Worm (Caenorhabditis elegans) whole organism, L2 larva: Measurements from ENCODE around the gene mmab-1.

Experiments
- C34F6.9 ChIP-seq: fragments of 150-350 bp; optimal IDR thresholded peaks from 2 replicates; lab custom pipeline; 2014; ENCODE audit warnings: missing biosample characterization, missing genetic modification characterization
- F13H6.1 ChIP-seq: sonication (generic microtip); optimal IDR thresholded peaks from 2 replicates; lab custom pipeline; 2016; ENCODE audit warnings: missing genetic modification characterization, missing compliant biosample characterization
- R02D3.7 ChIP-seq: fragments of 150-350 bp; optimal IDR thresholded peaks from 2 replicates; lab custom pipeline; 2014; ENCODE audit warnings: missing biosample characterization, missing genetic modification characterization
- ZK546.5 ChIP-seq: sonication (generic microtip); optimal IDR thresholded peaks from 2 replicates; lab custom pipeline; 2017; ENCODE audit warnings: missing biosample characterization, missing genetic modification characterization
- alr-1 ChIP-seq: fragments of 150-350 bp; optimal IDR thresholded peaks from 2 replicates; lab custom pipeline; 2014; ENCODE audit warnings: missing biosample characterization, missing genetic modification characterization
- ama-1 ChIP-seq: fragments of 150-350 bp; optimal IDR thresholded peaks from 2 replicates; lab custom pipeline; 2018; ENCODE audit warnings: inconsistent platforms
- blmp-1 ChIP-seq: sonication (generic microtip); optimal IDR thresholded peaks from 2 replicates; lab custom pipeline; 2017; ENCODE audit warnings: missing genetic modification characterization, mild to moderate bottlenecking, missing compliant biosample characterization, antibody characterized with exemption, moderate library complexity; ENCODE audit not compliant: insufficient read depth
- ceh-16 ChIP-seq: fragments of 150-350 bp; optimal IDR thresholded peaks from 2 replicates; lab custom pipeline; 2014; ENCODE audit warnings: missing biosample characterization, missing genetic modification characterization
- ceh-82 ChIP-seq: fragments of 150-350 bp; optimal IDR thresholded peaks from 2 replicates; lab custom pipeline; 2014; ENCODE audit warnings: missing biosample characterization, missing genetic modification characterization
- crh-2 ChIP-seq: sonication (generic microtip); optimal IDR thresholded peaks from 2 replicates; lab custom pipeline; 2017; ENCODE audit warnings: missing biosample characterization, missing genetic modification characterization
- dmd-4 ChIP-seq: sonication (generic microtip); optimal IDR thresholded peaks from 2 replicates; lab custom pipeline; 2017; ENCODE audit warnings: missing biosample characterization, missing genetic modification characterization
- elt-1 ChIP-seq: fragments of 150-350 bp; optimal IDR thresholded peaks from 2 replicates; lab custom pipeline; 2014; ENCODE audit warnings: missing biosample characterization, missing genetic modification characterization
- elt-3 ChIP-seq: sonication (generic microtip); optimal IDR thresholded peaks from 2 replicates; lab custom pipeline; 2017; ENCODE audit warnings: missing biosample characterization, missing genetic modification characterization
- fos-1 ChIP-seq: fragments of 150-350 bp; optimal IDR thresholded peaks from 2 replicates; lab custom pipeline; 2014; ENCODE audit warnings: missing biosample characterization, missing genetic modification characterization
- gmeb-1 ChIP-seq: fragments of 150-350 bp; optimal IDR thresholded peaks from 2 replicates; lab custom pipeline; 2014; ENCODE audit warnings: missing biosample characterization, missing genetic modification characterization
- lin-13 ChIP-seq: fragments of 150-350 bp; optimal IDR thresholded peaks from 2 replicates; lab custom pipeline; 2014; ENCODE audit warnings: missing biosample characterization, missing genetic modification reagents, missing genetic modification characterization
- lin-39 ChIP-seq: fragments of 150-350 bp; optimal IDR thresholded peaks from 2 replicates; lab custom pipeline; 2014; ENCODE audit warnings: missing biosample characterization, missing genetic modification reagents, missing genetic modification characterization
- lsy-2 ChIP-seq, 2 experiments: fragments of 150-350 bp in 1 of 2; sonication (generic microtip) in 1 of 2; optimal IDR thresholded peaks; 2 replicates each; lab custom pipeline; 2014 to 2017; ENCODE audit warnings: missing biosample characterization in 2 of 2, missing genetic modification characterization in 2 of 2
- mab-5 ChIP-seq: fragments of 150-350 bp; optimal IDR thresholded peaks from 2 replicates; lab custom pipeline; 2014; ENCODE audit warnings: missing biosample characterization, missing genetic modification characterization
- mbf-1 ChIP-seq: sonication (generic microtip); optimal IDR thresholded peaks from 2 replicates; lab custom pipeline; 2017; ENCODE audit warnings: missing biosample characterization, missing genetic modification characterization
- mdl-1 ChIP-seq, 2 experiments: fragments of 150-350 bp in 1 of 2; sonication (generic microtip) in 1 of 2; optimal IDR thresholded peaks; 2 replicates each; lab custom pipeline; 2017; ENCODE audit warnings: missing biosample characterization in 2 of 2, missing genetic modification characterization in 2 of 2
- nhr-10 ChIP-seq: sonication (generic microtip); optimal IDR thresholded peaks from 2 replicates; lab custom pipeline; 2017; ENCODE audit warnings: missing biosample characterization, missing genetic modification characterization
- nhr-11 ChIP-seq: fragments of 150-350 bp; optimal IDR thresholded peaks from 2 replicates; lab custom pipeline; 2014; ENCODE audit warnings: missing biosample characterization, missing genetic modification characterization
- nhr-12 ChIP-seq: fragments of 150-350 bp; optimal IDR thresholded peaks from 2 replicates; lab custom pipeline; 2014; ENCODE audit warnings: missing biosample characterization, missing genetic modification characterization
- nhr-129 ChIP-seq: fragments of 150-350 bp; optimal IDR thresholded peaks from 2 replicates; lab custom pipeline; 2014; ENCODE audit warnings: missing biosample characterization, missing genetic modification characterization
- nhr-23 ChIP-seq: fragments of 150-350 bp; optimal IDR thresholded peaks from 2 replicates; lab custom pipeline; 2014; ENCODE audit warnings: missing biosample characterization, missing genetic modification reagents, missing genetic modification characterization
- nhr-237 ChIP-seq: fragments of 150-350 bp; optimal IDR thresholded peaks from 2 replicates; lab custom pipeline; 2014; ENCODE audit warnings: missing biosample characterization, missing genetic modification characterization
- nhr-25 ChIP-seq: fragments of 150-350 bp; sonication (generic microtip); optimal IDR thresholded peaks from 3 replicates; lab custom pipeline; 2014; ENCODE audit warnings: missing biosample characterization, missing genetic modification characterization
- nhr-6 ChIP-seq: fragments of 150-350 bp; optimal IDR thresholded peaks from 2 replicates; lab custom pipeline; 2014; ENCODE audit warnings: missing biosample characterization, missing genetic modification characterization
- peb-1 ChIP-seq: fragments of 150-350 bp; optimal IDR thresholded peaks from 2 replicates; lab custom pipeline; 2014; ENCODE audit warnings: missing biosample characterization, missing genetic modification characterization
- sem-4 ChIP-seq: fragments of 150-350 bp; optimal IDR thresholded peaks from 2 replicates; lab custom pipeline; 2014; ENCODE audit warnings: missing biosample characterization, missing genetic modification reagents, missing genetic modification characterization
- skn-1 ChIP-seq: sonication (generic microtip); optimal IDR thresholded peaks from 2 replicates; lab custom pipeline; 2017; ENCODE audit warnings: missing biosample characterization, missing genetic modification characterization
- sma-3 ChIP-seq: sonication (generic microtip); optimal IDR thresholded peaks from 2 replicates; lab custom pipeline; 2016; ENCODE audit warnings: missing genetic modification reagents, missing genetic modification characterization, missing compliant biosample characterization
- sma-9 ChIP-seq, 2 experiments: fragments of 150-350 bp in 1 of 2; sonication (generic microtip) in 1 of 2; optimal IDR thresholded peaks; 2 replicates each; lab custom pipeline; 2014 to 2016; ENCODE audit warnings: missing genetic modification characterization in 2 of 2, mild to moderate bottlenecking in 1 of 2, missing biosample characterization in 1 of 2, missing compliant biosample characterization in 1 of 2, missing genetic modification reagents in 1 of 2, moderate library complexity in 1 of 2
- snpc-4 ChIP-seq: fragments of 150-350 bp; optimal IDR thresholded peaks from 2 replicates; lab custom pipeline; 2014; ENCODE audit warnings: missing biosample characterization, missing genetic modification characterization
- unc-55 ChIP-seq: fragments of 150-350 bp; sonication (generic microtip); optimal IDR thresholded peaks from 3 replicates; lab custom pipeline; 2014; ENCODE audit warnings: missing biosample characterization, missing genetic modification reagents, missing genetic modification characterization
- ztf-1 ChIP-seq: fragments of 200-800 bp; sonication (Bioruptor generic); conservative IDR thresholded peaks from 2 replicates; pipeline ENCODE4 v1.3.6; 2022; ENCODE audit warnings: missing genetic modification characterization, missing compliant biosample characterization
- ztf-4 ChIP-seq: fragments of 150-350 bp; optimal IDR thresholded peaks from 2 replicates; lab custom pipeline; 2014; ENCODE audit warnings: missing biosample characterization, missing genetic modification characterization

The mmab-1 gene

ce11 chrIII:4917077-4917476 is 4.8 kb downstream of the mmab-1 start, which contains the start of gene rars-1:
Gene rars-1 (minus strand): TSS chrIII:4917177.
- TF ChIP-seq dmd-4 (tag; lab: Kevin White, UChicago) (no peak), ama-1 (lab: Kevin White, UChicago) (no peak), C34F6.9 (tag; lab: Kevin White, UChicago) (no peak), nhr-6 (tag; lab: Kevin White, UChicago) (no peak), ZK546.5 (tag; lab: Kevin White, UChicago) (no peak), ceh-82 (tag; lab: Kevin White, UChicago) (no peak), R02D3.7 (tag; lab: Kevin White, UChicago) (no peak), elt-1 (tag; lab: Kevin White, UChicago) (no peak), gmeb-1 (tag; lab: Kevin White, UChicago) (no peak), crh-2 (tag; lab: Kevin White, UChicago) (no peak), alr-1 (tag; lab: Kevin White, UChicago) (no peak), nhr-11 (tag; lab: Kevin White, UChicago) (no peak), lin-39 (tag; lab: Kevin White, UChicago) (no peak), mab-5 (no peak), ztf-1 (GFP tag; lab: Robert Waterston, UW) (no peak), nhr-12 (tag; lab: Kevin White, UChicago) (no peak), nhr-23 (no peak)

- no peak for TF ChIP-seq C34F6.9 (tag; lab: Kevin White, UChicago)
- TF ChIP-seq elt-3 (tag; lab: Kevin White, UChicago), result no peak
These were observed 8.2 kb downstream of the mmab-1 start for ce11 chrIII:4913736-4914135.

- TF ChIP-seq mbf-1 (tag; lab: Kevin White, UChicago) (no peak), unc-55 (peak; percentile 74), F13H6.1 (tag; lab: Kevin White, UChicago) (peak; percentile 68), ZK546.5 (tag; lab: Kevin White, UChicago) (no peak), fos-1 (tag; lab: Kevin White, UChicago) (peak; percentile 11), lsy-2 (tag; optimal IDR thresholded peaks at IDR 0.05; lab: Kevin White, UChicago) (peak; percentile 43 to 73), crh-2 (tag; lab: Kevin White, UChicago) (peak; percentile 66), C34F6.9 (tag; lab: Kevin White, UChicago) (peak; percentile 68), sma-9 (GFP tag; optimal IDR thresholded peaks at IDR 0.05; lab: Kevin White, UChicago) (peak; percentile 67), sma-9 (tag; optimal IDR thresholded peaks at IDR 0.05; lab: Kevin White, UChicago) (no peak), sma-3 (peak; percentile 75), gmeb-1 (tag; lab: Kevin White, UChicago) (peak; percentile 53), lin-13 (GFP tag; lab: Kevin White, UChicago) (peak; percentile 41), nhr-25 (tag; lab: Kevin White, UChicago) (peak; percentile 44), nhr-237 (tag; lab: Kevin White, UChicago) (no peak)
These were observed 9.6 kb downstream of the mmab-1 start, which contains the start of the genes F26F4.9 and cee-1 for ce11 chrIII:4912317-4912716. Gene F26F4.9 (minus strand): TSS chrIII:4912521. Gene cee-1 (plus strand): TSS chrIII:4912699.

DNA sequence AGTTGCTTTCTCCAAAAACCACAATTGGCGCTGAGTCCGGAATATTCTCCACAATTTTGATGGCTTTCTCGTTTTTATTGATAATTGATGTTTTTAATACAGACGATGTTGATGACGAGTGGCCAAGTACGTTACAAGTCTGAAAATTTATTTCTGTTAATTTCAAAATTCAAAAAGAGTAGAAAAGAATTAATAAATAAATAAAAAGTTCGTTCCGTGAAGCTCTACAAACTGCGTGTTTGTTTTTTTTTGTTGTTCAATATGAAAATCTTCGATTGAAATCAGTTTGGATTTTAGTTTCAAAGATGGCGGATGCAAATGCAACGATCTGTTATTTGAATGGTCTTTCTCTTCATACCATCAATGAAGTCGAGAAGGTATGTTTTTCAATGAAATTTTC is 11.0 kb downstream of the mmab-1 start, which contains the start of gene F26F4.2:
F26F4.2 (plus strand) TSS at position 301 of the 400 bp plus-strand sequence.
- TF ChIP-seq ceh-16 (tag; lab: Kevin White, UChicago) (no peak), nhr-10 (tag; lab: Kevin White, UChicago) (no peak), nhr-11 (tag; lab: Kevin White, UChicago) (no peak), ztf-4 (tag; lab: Kevin White, UChicago) (no peak)

- no peak for TF ChIP-seq blmp-1 (tag; lab: Kevin White, UChicago)
- TF ChIP-seq nhr-11 (tag; lab: Kevin White, UChicago), result no peak
- TF ChIP-seq gmeb-1 (tag; lab: Kevin White, UChicago), result no peak
- no peak for TF ChIP-seq nhr-25 (tag; lab: Kevin White, UChicago)
- TF ChIP-seq nhr-12 (tag; lab: Kevin White, UChicago), result no peak
- no peak for TF ChIP-seq mdl-1 (tag; optimal IDR thresholded peaks at IDR 0.05; lab: Kevin White, UChicago)
- no peak for TF ChIP-seq ama-1 (lab: Kevin White, UChicago)
- TF ChIP-seq ceh-82 (tag; lab: Kevin White, UChicago), result no peak
- TF ChIP-seq F13H6.1 (tag; lab: Kevin White, UChicago), result no peak
- TF ChIP-seq snpc-4 (tag; lab: Kevin White, UChicago), result no peak
- TF ChIP-seq sem-4 (tag; lab: Kevin White, UChicago), result no peak
- no peak for TF ChIP-seq skn-1 (tag; lab: Kevin White, UChicago)
- no peak for TF ChIP-seq ceh-16 (tag; lab: Kevin White, UChicago)
- no peak for TF ChIP-seq sma-9 (GFP tag; optimal IDR thresholded peaks at IDR 0.05; lab: Kevin White, UChicago)
- no peak for TF ChIP-seq sma-9 (tag; optimal IDR thresholded peaks at IDR 0.05; lab: Kevin White, UChicago)
- no peak for TF ChIP-seq nhr-10 (tag; lab: Kevin White, UChicago)
- TF ChIP-seq ztf-1 (GFP tag; lab: Robert Waterston, UW), result no peak
- no peak for TF ChIP-seq lsy-2 (tag; optimal IDR thresholded peaks at IDR 0.05; lab: Kevin White, UChicago)
- TF ChIP-seq nhr-129 (tag; lab: Kevin White, UChicago), result no peak
- TF ChIP-seq peb-1 (tag; lab: Kevin White, UChicago), result no peak
- TF ChIP-seq, all 48 proteins: peak for 0
These were observed 12.0 kb downstream of the mmab-1 start, which contains the start of gene F26F4.12 for ce11 chrIII:4909938-4910337. Gene F26F4.12 (minus strand): TSS chrIII:4910038.
